Worm (Caenorhabditis elegans): ENCODE data around the gene mltn-5.

- TF ChIP-seq pqm-1 (tag; optimal IDR thresholded peaks at IDR 0.05) (no peak), aly-2 (tag; optimal IDR thresholded peaks at IDR 0.05) (no peak), unc-62 (GFP tag; optimal IDR thresholded peaks at IDR 0.05) (no peak), jun-1 (tag; optimal IDR thresholded peaks at IDR 0.05) (no peak), nhr-25 (tag; optimal IDR thresholded peaks at IDR 0.05) (no peak), nhr-43 (tag; optimal IDR thresholded peaks at IDR 0.05; ENCODE audit: poor library complexity, severe bottlenecking) (no peak), nfya-1 (tag; optimal IDR thresholded peaks at IDR 0.05; ENCODE audit: insufficient read depth) (no peak), R02D3.7 (tag; optimal IDR thresholded peaks at IDR 0.05) (no peak), elt-1 (tag; optimal IDR thresholded peaks at IDR 0.05) (no peak)
Measured at ce11 chrII:13896279-13896774, 28.7 kb upstream of the mltn-5 start.
